Fruit fly (Drosophila melanogaster): ENCODE measurements around the gene CG14342.

CG14342 gene

dm6 chr2L:1172704-1173107 lies 31.3 kb upstream of the CG14342 start, which contains the start of the genes Charon and CG4887 (continued):
- TF ChIP-seq CG6854 (GFP tag; optimal IDR thresholded peaks at IDR 0.05) = peak; percentile 31
- TF ChIP-seq svp (GFP tag) = no peak
- peak; percentile 76 for TF ChIP-seq Gug (GFP tag; IDR thresholded peaks at IDR 0.05)
- TF ChIP-seq Sox15 (GFP tag; optimal IDR thresholded peaks at IDR 0.05) = peak; percentile 77
- TF ChIP-seq CG11762 (GFP tag; optimal IDR thresholded peaks at IDR 0.05; ENCODE audit: insufficient read depth) = peak; percentile 50
- no peak for TF ChIP-seq pdm3 (GFP tag; optimal IDR thresholded peaks at IDR 0.05)
- TF ChIP-seq CG10669 (GFP tag; optimal IDR thresholded peaks at IDR 0.05) = no peak
- peak; percentile 50; the same call in 2 of the 3 replicates for TF ChIP-seq CG6163 (GFP tag; IDR thresholded peaks at IDR 0.05)
- peak in 1 of 2 experiments; percentile 29 for TF ChIP-seq salr (GFP tag; optimal IDR thresholded peaks at IDR 0.05)
- peak; percentile 83 for TF ChIP-seq topi (GFP tag; optimal IDR thresholded peaks at IDR 0.05)
- peak; percentile 41; the same call in 1 of the 2 replicates for TF ChIP-seq CG15336 (GFP tag; IDR thresholded peaks at IDR 0.05)
- TF ChIP-seq Hr38 (GFP tag; optimal IDR thresholded peaks at IDR 0.05) = peak; percentile 25
- TF ChIP-seq CG34406 (GFP tag; optimal IDR thresholded peaks at IDR 0.05) = no peak
- peak; percentile 74 for TF ChIP-seq CG6792 (GFP tag; optimal IDR thresholded peaks at IDR 0.05)
- no peak for TF ChIP-seq net (GFP tag; optimal IDR thresholded peaks at IDR 0.05)
- no peak for TF ChIP-seq CG16779 (tag; optimal IDR thresholded peaks at IDR 0.05)
- no peak for TF ChIP-seq Sox102F (GFP tag; optimal IDR thresholded peaks at IDR 0.05)
- peak; percentile 58 for TF ChIP-seq Ets96B (tag; optimal IDR thresholded peaks at IDR 0.05)
- TF ChIP-seq Met (GFP tag; optimal IDR thresholded peaks at IDR 0.05) = no peak
- no peak for TF ChIP-seq CG7368 (GFP tag; optimal IDR thresholded peaks at IDR 0.05)
- TF ChIP-seq OdsH (GFP tag; optimal IDR thresholded peaks at IDR 0.05) = no peak
- TF ChIP-seq Eip78C (GFP tag) = no peak
- no peak for TF ChIP-seq CG4318 (GFP tag; optimal IDR thresholded peaks at IDR 0.05)
- peak; percentile 46 for TF ChIP-seq dac (GFP tag; optimal IDR thresholded peaks at IDR 0.05)

DNA sequence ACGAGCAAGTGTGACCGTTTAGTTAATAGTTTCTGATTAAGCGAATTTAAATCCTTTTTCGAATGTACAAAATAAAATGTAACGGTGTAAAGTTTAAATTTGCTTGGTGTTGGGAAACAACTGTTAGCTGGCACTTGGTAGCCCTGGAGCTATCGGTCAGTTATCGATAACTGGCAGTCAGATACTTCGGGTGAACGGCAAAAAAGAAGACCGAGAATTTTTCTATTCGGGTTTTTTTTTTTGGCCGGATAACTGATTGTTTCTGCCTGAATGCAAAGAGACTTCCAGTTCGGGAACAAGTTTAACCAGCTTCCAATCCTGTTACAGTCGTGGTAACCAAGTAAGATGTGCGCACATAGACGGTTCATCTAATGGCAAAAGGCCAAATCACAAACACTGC lies 26.5 kb upstream of the CG14342 start, which contains the start of gene CG4896:
CG4896 (plus strand) TSS at position 169 of the 400 bp plus-strand sequence.
- TF ChIP-seq Hr38 (GFP tag; optimal IDR thresholded peaks at IDR 0.05) (no peak), Blimp-1 (GFP tag; optimal IDR thresholded peaks at IDR 0.05) (no peak), CG8119 (GFP tag; IDR thresholded peaks at IDR 0.05) (0 out of 3 replicates have a peak, but pooled peaks have one; percentile 13), esn (GFP tag; optimal IDR thresholded peaks at IDR 0.05) (peak; percentile 22), salr (GFP tag; optimal IDR thresholded peaks at IDR 0.05) (no peak), eg (GFP tag; IDR thresholded peaks at IDR 0.05) (peak; percentile 33; the same call in 1 of the 3 replicates), ss (GFP tag; optimal IDR thresholded peaks at IDR 0.05) (no peak), CG15336 (GFP tag; IDR thresholded peaks at IDR 0.05) (peak; percentile 16; the same call in 1 of the 2 replicates)

- TF ChIP-seq CG1621 (tag; optimal IDR thresholded peaks at IDR 0.05) = peak; percentile 94
- no peak for TF ChIP-seq Sox15 (GFP tag; optimal IDR thresholded peaks at IDR 0.05)
Observed at dm6 chr2L:1183799-1184198, 20.2 kb upstream of the CG14342 start, which contains the start of the genes CG5126 and Tgt. TSS of gene CG5126 (minus strand) at chr2L:1184020. TSS of gene Tgt (plus strand) at chr2L:1184065.

- TF ChIP-seq CG11294 (GFP tag; IDR thresholded peaks at IDR 0.05) = peak; percentile 83
- peak; percentile 3 for TF ChIP-seq CG7368 (GFP tag; optimal IDR thresholded peaks at IDR 0.05)
- peak; percentile 95 for TF ChIP-seq eg (GFP tag; IDR thresholded peaks at IDR 0.05)
- no peak for TF ChIP-seq pdm3 (GFP tag; optimal IDR thresholded peaks at IDR 0.05)
- peak; percentile 69 for TF ChIP-seq CG31627 (GFP tag; optimal IDR thresholded peaks at IDR 0.05)
- TF ChIP-seq Eip75B (GFP tag; optimal IDR thresholded peaks at IDR 0.05) = no peak
- peak; percentile 1 for TF ChIP-seq CG6854 (GFP tag; optimal IDR thresholded peaks at IDR 0.05)
- TF ChIP-seq topi (GFP tag; optimal IDR thresholded peaks at IDR 0.05) = no peak
- TF ChIP-seq Lpt (GFP tag; optimal IDR thresholded peaks at IDR 0.05) = peak; percentile 65
- TF ChIP-seq net (GFP tag; optimal IDR thresholded peaks at IDR 0.05) = peak; percentile 83
- peak; percentile 66 for TF ChIP-seq CG16779 (tag; optimal IDR thresholded peaks at IDR 0.05)
- peak; percentile 84 for TF ChIP-seq CG3032 (tag; optimal IDR thresholded peaks at IDR 0.05)
- peak; percentile 49 for TF ChIP-seq CG8319 (GFP tag; optimal IDR thresholded peaks at IDR 0.05)
- peak; percentile 74 for TF ChIP-seq CG6792 (GFP tag; optimal IDR thresholded peaks at IDR 0.05)
- TF ChIP-seq Hr39 (GFP tag; optimal IDR thresholded peaks at IDR 0.05) = no peak
- peak; percentile 45 for TF ChIP-seq Sox15 (GFP tag; optimal IDR thresholded peaks at IDR 0.05)
- TF ChIP-seq salr (GFP tag; optimal IDR thresholded peaks at IDR 0.05) = peak in 1 of 2 experiments; percentile 6
- peak; percentile 71 for TF ChIP-seq CG6276 (GFP tag; optimal IDR thresholded peaks at IDR 0.05)
- TF ChIP-seq spab (GFP tag; optimal IDR thresholded peaks at IDR 0.05) = peak; percentile 65
- peak; percentile 92 for TF ChIP-seq svp (GFP tag)
- TF ChIP-seq CG3919 (GFP tag; optimal IDR thresholded peaks at IDR 0.05) = peak; percentile 83
- TF ChIP-seq CG10631 (GFP tag; optimal IDR thresholded peaks at IDR 0.05) = no peak
- no peak for TF ChIP-seq Ets21C (GFP tag; optimal IDR thresholded peaks at IDR 0.05)
- peak; percentile 22 for TF ChIP-seq dac (GFP tag; optimal IDR thresholded peaks at IDR 0.05)
- peak; percentile 76 for TF ChIP-seq Gug (GFP tag; IDR thresholded peaks at IDR 0.05)
- peak; percentile 44 for TF ChIP-seq CG1621 (tag; optimal IDR thresholded peaks at IDR 0.05)
Observed at dm6 chr2L:1185642-1186497, 18.1 kb upstream of the CG14342 start, which contains the start of gene CG5001. TSS of gene CG5001 (plus strand) at chr2L:1185757.
